Fruit fly (Drosophila melanogaster) whole organism: ENCODE data around the gene CG1299.

ENCODE experiments used
- CG8478 ChIP-seq: fragments of >200 bp; optimal IDR thresholded peaks from 2 replicates; lab custom pipeline; 2018; ENCODE audit warnings: inconsistent platforms
- Dll ChIP-seq: fragments of >200 bp; optimal IDR thresholded peaks from 2 replicates; lab custom pipeline; 2017
- EcR ChIP-seq, 2 experiments: fragments of >200 bp; optimal IDR thresholded peaks; 2 replicates each; lab custom pipeline; 2017; ENCODE audit warnings: missing biosample characterization in 2 of 2, missing genetic modification characterization in 2 of 2, missing genetic modification reagents in 2 of 2
- pan ChIP-seq: fragments of >200 bp; optimal IDR thresholded peaks from 2 replicates; lab custom pipeline; 2017
- psq ChIP-seq: fragments of >200 bp; optimal IDR thresholded peaks from 2 replicates; lab custom pipeline; 2017
- usp ChIP-seq: fragments of >200 bp; optimal IDR thresholded peaks from 2 replicates; lab custom pipeline; 2017; ENCODE audit warnings: missing biosample characterization, missing genetic modification characterization, mixed read lengths

The CG1299 gene

dm6 chr3L:4159264-4159663 lies 10.8 kb downstream of the CG1299 start:
- TF ChIP-seq CG8478 (lab: Kevin White, UChicago): no peak

dm6 chr3L:4160926-4161325 lies 12.4 kb downstream of the CG1299 start, which contains the start of gene nab:
TSS of gene nab (minus strand) at chr3L:4160932.
- TF ChIP-seq pan (lab: Kevin White, UChicago) (no peak), Dll (lab: Kevin White, UChicago) (no peak), psq (no peak), usp (GFP tag; lab: Kevin White, UChicago) (no peak), EcR (GFP tag; optimal IDR thresholded peaks at IDR 0.05; lab: Kevin White, UChicago) (no peak), CG8478 (lab: Kevin White, UChicago) (no peak)

dm6 chr3L:4167353-4167842 lies 18.9 kb downstream of the CG1299 start, which contains the start of gene mas:
TSS of gene mas (minus strand) at chr3L:4167464.
- TF ChIP-seq EcR (GFP tag; optimal IDR thresholded peaks at IDR 0.05; lab: Kevin White, UChicago): no peak
- TF ChIP-seq usp (GFP tag; lab: Kevin White, UChicago): no peak
- TF ChIP-seq pan (lab: Kevin White, UChicago): no peak
- TF ChIP-seq Dll (lab: Kevin White, UChicago): no peak
- TF ChIP-seq psq: no peak

- no peak for TF ChIP-seq EcR (GFP tag; optimal IDR thresholded peaks at IDR 0.05; lab: Kevin White, UChicago)
- TF ChIP-seq psq: no peak
- no peak for TF ChIP-seq pan (lab: Kevin White, UChicago)
- TF ChIP-seq usp (GFP tag; lab: Kevin White, UChicago): no peak
- no peak for TF ChIP-seq Dll (lab: Kevin White, UChicago)
- TF ChIP-seq CG8478 (lab: Kevin White, UChicago): no peak
Observed at dm6 chr3L:4169957-4170651, 21.6 kb downstream of the CG1299 start, which contains the start of gene Ero1L. TSS of gene Ero1L (plus strand) at chr3L:4170404.

dm6 chr3L:4173584-4173983 lies 25.1 kb downstream of the CG1299 start, which contains the start of gene CG18675:
TSS of gene CG18675 (plus strand) at chr3L:4173884.
- TF ChIP-seq pan (lab: Kevin White, UChicago): no peak
- TF ChIP-seq Dll (lab: Kevin White, UChicago): no peak
- TF ChIP-seq usp (GFP tag; lab: Kevin White, UChicago): no peak
- no peak for TF ChIP-seq CG8478 (lab: Kevin White, UChicago)

dm6 chr3L:4177981-4178562 lies 29.6 kb downstream of the CG1299 start, which contains the start of gene Teh4:
TSS of gene Teh4 (minus strand) at chr3L:4178270.
- TF ChIP-seq Dll (lab: Kevin White, UChicago) (no peak), pan (lab: Kevin White, UChicago) (no peak), EcR (GFP tag; optimal IDR thresholded peaks at IDR 0.05; lab: Kevin White, UChicago) (no peak), usp (GFP tag; lab: Kevin White, UChicago) (no peak), psq (no peak), CG8478 (lab: Kevin White, UChicago) (no peak)

- TF ChIP-seq pan (lab: Kevin White, UChicago) (no peak), psq (no peak), EcR (GFP tag; optimal IDR thresholded peaks at IDR 0.05; lab: Kevin White, UChicago) (no peak), usp (GFP tag; lab: Kevin White, UChicago) (no peak), CG8478 (lab: Kevin White, UChicago) (no peak), Dll (lab: Kevin White, UChicago) (no peak)
Observed at dm6 chr3L:4184563-4184962, 36.1 kb downstream of the CG1299 start, which contains the start of gene Teh3. TSS of gene Teh3 (minus strand) at chr3L:4184663.

- TF ChIP-seq CG8478 (lab: Kevin White, UChicago) (no peak), Dll (lab: Kevin White, UChicago) (no peak), EcR (GFP tag; optimal IDR thresholded peaks at IDR 0.05; lab: Kevin White, UChicago) (no peak), pan (lab: Kevin White, UChicago) (no peak), psq (no peak), usp (GFP tag; lab: Kevin White, UChicago) (no peak)
Observed at dm6 chr3L:4185259-4185658, 36.8 kb downstream of the CG1299 start.

- TF ChIP-seq pan (lab: Kevin White, UChicago): no peak
Observed at dm6 chr3L:4186659-4187058, 38.2 kb downstream of the CG1299 start, which contains the start of gene VhaM9.7-c. TSS of gene VhaM9.7-c (minus strand) at chr3L:4186865.

- TF ChIP-seq Dll (lab: Kevin White, UChicago): no peak
- no peak for TF ChIP-seq psq
- TF ChIP-seq pan (lab: Kevin White, UChicago): no peak
- no peak for TF ChIP-seq usp (GFP tag; lab: Kevin White, UChicago)
- TF ChIP-seq CG8478 (lab: Kevin White, UChicago): no peak
- TF ChIP-seq EcR (GFP tag; optimal IDR thresholded peaks at IDR 0.05; lab: Kevin White, UChicago): no peak
Observed at dm6 chr3L:4187930-4188523, 39.5 kb downstream of the CG1299 start, which contains the start of the genes Teh2 and tipE. TSS of gene Teh2 (minus strand) at chr3L:4188023. TSS of gene tipE (plus strand) at chr3L:4188499.

- TF ChIP-seq Dll (lab: Kevin White, UChicago): no peak
- TF ChIP-seq usp (GFP tag; lab: Kevin White, UChicago): no peak
- no peak for TF ChIP-seq psq
- TF ChIP-seq pan (lab: Kevin White, UChicago): no peak
- no peak for TF ChIP-seq EcR (GFP tag; optimal IDR thresholded peaks at IDR 0.05; lab: Kevin White, UChicago)
- no peak for TF ChIP-seq CG8478 (lab: Kevin White, UChicago)
Observed at dm6 chr3L:4193730-4194649, 45.5 kb downstream of the CG1299 start, which contains the start of gene CG43367. TSS of gene CG43367 (plus strand) at chr3L:4193993.
